Fruit fly (Drosophila melanogaster) whole organism, embryonic: Measurements from ENCODE around the gene CG15643.

Source experiments
- Bteb2 ChIP-seq: fragments of 200-800 bp; sonication (Bioruptor generic); optimal IDR thresholded peaks from 2 replicates; lab custom pipeline; 2016; ENCODE audit warnings: missing biosample characterization, missing genetic modification characterization
- CG11695 ChIP-seq: fragments of 200-800 bp; sonication (Bioruptor generic); IDR thresholded peaks from 3 replicates; pipeline ENCODE4 v1.3.6; 2022; ENCODE audit warnings: missing biosample characterization, missing genetic modification characterization
- CG1233 ChIP-seq: fragments of 200-800 bp; sonication (Bioruptor generic); optimal IDR thresholded peaks from 4 replicates; lab custom pipeline; 2018; ENCODE audit warnings: missing biosample characterization, mild to moderate bottlenecking, missing genetic modification characterization
- CG15073 ChIP-seq: fragments of 200-800 bp; sonication (Bioruptor generic); optimal IDR thresholded peaks from 2 replicates; lab custom pipeline; 2016; ENCODE audit warnings: missing biosample characterization, missing genetic modification characterization
- CG1602 ChIP-seq: fragments of 200-800 bp; sonication (Bioruptor generic); optimal IDR thresholded peaks from 3 replicates; lab custom pipeline; 2016; ENCODE audit warnings: missing biosample characterization, missing genetic modification characterization
- CG1603 ChIP-seq: fragments of 200-800 bp; sonication (Bioruptor generic); optimal IDR thresholded peaks from 2 replicates; lab custom pipeline; 2019; ENCODE audit warnings: missing biosample characterization, mild to moderate bottlenecking, missing genetic modification characterization, moderate library complexity
- CG16863 ChIP-seq: fragments of 200-800 bp; sonication (Bioruptor generic); optimal IDR thresholded peaks from 3 replicates; lab custom pipeline; 2016; ENCODE audit warnings: missing biosample characterization, missing genetic modification characterization
- CG17385 ChIP-seq: fragments of 200-800 bp; sonication (Bioruptor generic); optimal IDR thresholded peaks from 3 replicates; lab custom pipeline; 2018; ENCODE audit warnings: missing biosample characterization, mild to moderate bottlenecking, missing genetic modification characterization
- CG1832 ChIP-seq: fragments of 200-800 bp; sonication (Bioruptor generic); optimal IDR thresholded peaks from 2 replicates; lab custom pipeline; 2017; ENCODE audit warnings: missing biosample characterization, mild to moderate bottlenecking, missing genetic modification characterization, inconsistent platforms
- CG18476 ChIP-seq: fragments of 200-800 bp; sonication (Bioruptor generic); optimal IDR thresholded peaks from 2 replicates; lab custom pipeline; 2016; ENCODE audit warnings: missing biosample characterization, mild to moderate bottlenecking, missing genetic modification characterization
- CG2889 ChIP-seq: fragments of 200-800 bp; sonication (Bioruptor generic); IDR thresholded peaks from 3 replicates; pipeline ENCODE4 v1.3.6; 2022; ENCODE audit warnings: missing biosample characterization, missing genetic modification characterization
- CG30403 ChIP-seq: fragments of 200-800 bp; sonication (Bioruptor generic); optimal IDR thresholded peaks from 3 replicates; lab custom pipeline; 2016; ENCODE audit warnings: missing biosample characterization, missing genetic modification characterization
- CG31441 ChIP-seq: fragments of 200-800 bp; sonication (Bioruptor generic); IDR thresholded peaks from 2 replicates; pipeline ENCODE4 v1.3.6; 2022; ENCODE audit warnings: missing biosample characterization, missing genetic modification characterization
- CG32772 ChIP-seq: fragments of 200-800 bp; sonication (Bioruptor generic); IDR thresholded peaks from 2 replicates; pipeline ENCODE4 v1.3.6; 2022; ENCODE audit warnings: missing biosample characterization, missing genetic modification characterization
- CG33557 ChIP-seq: fragments of 200-800 bp; sonication (Bioruptor generic); optimal IDR thresholded peaks from 2 replicates; lab custom pipeline; 2019; ENCODE audit warnings: missing biosample characterization, mild to moderate bottlenecking, missing genetic modification characterization, moderate library complexity
- CG34422 ChIP-seq: fragments of 200-800 bp; sonication (Bioruptor generic); IDR thresholded peaks from 3 replicates; pipeline ENCODE4 v1.3.6; 2022; ENCODE audit warnings: missing biosample characterization, missing genetic modification characterization
- CG3838 ChIP-seq: fragments of 200-800 bp; sonication (Bioruptor generic); optimal IDR thresholded peaks from 3 replicates; lab custom pipeline; 2016; ENCODE audit warnings: missing biosample characterization, missing genetic modification characterization
- CG3995 ChIP-seq: fragments of 200-800 bp; sonication (Bioruptor generic); optimal IDR thresholded peaks from 3 replicates; lab custom pipeline; 2016; ENCODE audit warnings: missing biosample characterization, missing genetic modification characterization
- CG4617 ChIP-seq: fragments of 200-800 bp; sonication (Bioruptor generic); optimal IDR thresholded peaks from 3 replicates; lab custom pipeline; 2016; ENCODE audit warnings: missing biosample characterization, missing genetic modification characterization, borderline replicate concordance
- CG6175 ChIP-seq: fragments of 200-800 bp; sonication (Bioruptor generic); IDR thresholded peaks from 3 replicates; pipeline ENCODE4 v1.3.6; 2022; ENCODE audit warnings: missing biosample characterization, missing genetic modification characterization
- CG6654 ChIP-seq: fragments of 200-800 bp; sonication (Bioruptor generic); optimal IDR thresholded peaks from 2 replicates; lab custom pipeline; 2017; ENCODE audit warnings: missing biosample characterization, mild to moderate bottlenecking, missing genetic modification characterization
- CG6765 ChIP-seq: fragments of 200-800 bp; sonication (Bioruptor generic); optimal IDR thresholded peaks from 3 replicates; lab custom pipeline; 2017; ENCODE audit warnings: missing biosample characterization, mild to moderate bottlenecking, missing genetic modification characterization
- CG7357 ChIP-seq: fragments of 200-800 bp; sonication (Bioruptor generic); IDR thresholded peaks from 3 replicates; pipeline ENCODE4 v1.3.6; 2022; ENCODE audit warnings: missing biosample characterization, missing genetic modification characterization
- CG8388 ChIP-seq: fragments of 200-800 bp; sonication (Bioruptor generic); optimal IDR thresholded peaks from 2 replicates; lab custom pipeline; 2019; ENCODE audit warnings: missing biosample characterization, mild to moderate bottlenecking, missing genetic modification characterization, moderate library complexity
- D19A ChIP-seq: fragments of 200-800 bp; optimal IDR thresholded peaks from 3 replicates; lab custom pipeline; 2019; ENCODE audit warnings: missing biosample characterization, mild to moderate bottlenecking, missing genetic modification characterization, moderate library complexity
- Doc2 ChIP-seq: fragments of 200-800 bp; sonication (Bioruptor generic); IDR thresholded peaks from 2 replicates; pipeline ENCODE4 v1.3.6; 2022; ENCODE audit warnings: missing biosample characterization, missing genetic modification characterization
- Ets65A ChIP-seq: fragments of 200-800 bp; sonication (Bioruptor generic); peaks from one replicate; lab custom pipeline; 2016; ENCODE audit warnings: missing biosample characterization, missing genetic modification characterization
- H15 ChIP-seq: fragments of 200-800 bp; sonication (Bioruptor generic); IDR thresholded peaks from 3 replicates; pipeline ENCODE4 v1.3.6; 2022; ENCODE audit warnings: missing biosample characterization, missing genetic modification characterization
- Lpt ChIP-seq: fragments of >200 bp; optimal IDR thresholded peaks from 2 replicates; lab custom pipeline; 2018; ENCODE audit warnings: missing biosample characterization, missing genetic modification characterization
- Pdp1 ChIP-seq, 2 experiments: fragments of 200-800 bp; sonication (Bioruptor generic); optimal IDR thresholded peaks; 3 replicates each; lab custom pipeline; 2016; ENCODE audit warnings: missing biosample characterization in 2 of 2, missing genetic modification characterization in 2 of 2, mild to moderate bottlenecking in 1 of 2, moderate library complexity in 1 of 2
- Ssrp ChIP-seq: fragments of 200-800 bp; sonication (Bioruptor generic); optimal IDR thresholded peaks from 2 replicates; lab custom pipeline; 2018; ENCODE audit warnings: missing biosample characterization, mild to moderate bottlenecking, missing genetic modification characterization, moderate library complexity
- Xbp1 ChIP-seq: fragments of 200-800 bp; sonication (Bioruptor generic); optimal IDR thresholded peaks from 3 replicates; lab custom pipeline; 2016; ENCODE audit warnings: missing biosample characterization, mild to moderate bottlenecking, missing genetic modification characterization
- YL-1 ChIP-seq: fragments of 200-800 bp; sonication (Bioruptor generic); optimal IDR thresholded peaks from 3 replicates; lab custom pipeline; 2017; ENCODE audit warnings: missing biosample characterization, mild to moderate bottlenecking, missing genetic modification characterization
- ap ChIP-seq: fragments of 200-800 bp; sonication (Bioruptor generic); IDR thresholded peaks from 2 replicates; pipeline ENCODE4 v1.3.6; 2022; ENCODE audit warnings: missing biosample characterization, missing genetic modification characterization
- ash1 ChIP-seq: fragments of 200-800 bp; sonication (Bioruptor generic); optimal IDR thresholded peaks from 2 replicates; lab custom pipeline; 2018; ENCODE audit warnings: missing biosample characterization, mild to moderate bottlenecking, missing genetic modification characterization
- bbx ChIP-seq: fragments of 200-800 bp; sonication (Bioruptor generic); IDR thresholded peaks from 2 replicates; pipeline ENCODE4 v1.3.6; 2022; ENCODE audit warnings: missing biosample characterization, missing genetic modification characterization; ENCODE audit not compliant: partially characterized antibody
- bigmax ChIP-seq: fragments of 200-800 bp; sonication (Bioruptor generic); optimal IDR thresholded peaks from 2 replicates; lab custom pipeline; 2018; ENCODE audit warnings: missing biosample characterization, mild to moderate bottlenecking, missing genetic modification characterization
- da ChIP-seq: fragments of 200-800 bp; sonication (Bioruptor generic); optimal IDR thresholded peaks from 2 replicates; lab custom pipeline; 2016; ENCODE audit warnings: missing biosample characterization, missing genetic modification characterization
- dysf ChIP-seq: fragments of 200-800 bp; sonication (Bioruptor generic); IDR thresholded peaks from 3 replicates; pipeline ENCODE4 v1.3.6; 2022; ENCODE audit warnings: missing biosample characterization, missing genetic modification characterization
- fd64A ChIP-seq: fragments of 200-800 bp; sonication (Bioruptor generic); optimal IDR thresholded peaks from 3 replicates; lab custom pipeline; 2018; ENCODE audit warnings: missing biosample characterization, mild to moderate bottlenecking, missing genetic modification characterization
- fu2 ChIP-seq: fragments of 200-800 bp; sonication (Bioruptor generic); optimal IDR thresholded peaks from 2 replicates; lab custom pipeline; 2016; ENCODE audit warnings: missing biosample characterization, missing genetic modification characterization
- gcm2 ChIP-seq: fragments of 200-800 bp; sonication (Bioruptor generic); optimal IDR thresholded peaks from 2 replicates; lab custom pipeline; 2016; ENCODE audit warnings: missing biosample characterization, missing genetic modification characterization
- gfzf ChIP-seq: fragments of 200-800 bp; sonication (Bioruptor generic); optimal IDR thresholded peaks from 2 replicates; lab custom pipeline; 2016; ENCODE audit warnings: missing biosample characterization, mild to moderate bottlenecking, missing genetic modification characterization, moderate library complexity
- ham ChIP-seq: fragments of 200-800 bp; sonication (Bioruptor generic); IDR thresholded peaks from 2 replicates; pipeline ENCODE4 v1.3.6; 2022; ENCODE audit warnings: missing biosample characterization, missing genetic modification characterization
- her ChIP-seq: fragments of 200-800 bp; sonication (Bioruptor generic); optimal IDR thresholded peaks from 2 replicates; lab custom pipeline; 2016; ENCODE audit warnings: missing biosample characterization, missing genetic modification characterization
- lilli ChIP-seq: fragments of 200-800 bp; sonication (Bioruptor generic); optimal IDR thresholded peaks from 3 replicates; lab custom pipeline; 2016; ENCODE audit warnings: missing biosample characterization, missing genetic modification characterization
- pros ChIP-seq: fragments of 200-800 bp; sonication (Bioruptor generic); optimal IDR thresholded peaks from 3 replicates; lab custom pipeline; 2019; ENCODE audit warnings: missing biosample characterization, mild to moderate bottlenecking, missing genetic modification characterization, moderate library complexity
- scrt ChIP-seq: fragments of 200-800 bp; sonication (Bioruptor generic); optimal IDR thresholded peaks from 2 replicates; lab custom pipeline; 2018; ENCODE audit warnings: missing biosample characterization, mild to moderate bottlenecking, missing genetic modification characterization, moderate library complexity
- sens-2 ChIP-seq: fragments of 200-800 bp; sonication (Bioruptor generic); IDR thresholded peaks from 2 replicates; pipeline ENCODE4 v1.3.6; 2022; ENCODE audit warnings: missing biosample characterization, missing genetic modification characterization
- sisA ChIP-seq: fragments of 200-800 bp; sonication (Bioruptor generic); IDR thresholded peaks from 2 replicates; pipeline ENCODE4 v1.3.6; 2022; ENCODE audit warnings: missing biosample characterization, missing genetic modification characterization
- slou ChIP-seq: fragments of 200-800 bp; sonication (Bioruptor generic); optimal IDR thresholded peaks from 3 replicates; lab custom pipeline; 2016; ENCODE audit warnings: missing biosample characterization, missing genetic modification characterization
- tup ChIP-seq: fragments of 200-800 bp; sonication (Bioruptor generic); optimal IDR thresholded peaks from 2 replicates; lab custom pipeline; 2016; ENCODE audit warnings: missing biosample characterization, mild to moderate bottlenecking, missing genetic modification characterization, moderate library complexity

Gene CG15643

DNA sequence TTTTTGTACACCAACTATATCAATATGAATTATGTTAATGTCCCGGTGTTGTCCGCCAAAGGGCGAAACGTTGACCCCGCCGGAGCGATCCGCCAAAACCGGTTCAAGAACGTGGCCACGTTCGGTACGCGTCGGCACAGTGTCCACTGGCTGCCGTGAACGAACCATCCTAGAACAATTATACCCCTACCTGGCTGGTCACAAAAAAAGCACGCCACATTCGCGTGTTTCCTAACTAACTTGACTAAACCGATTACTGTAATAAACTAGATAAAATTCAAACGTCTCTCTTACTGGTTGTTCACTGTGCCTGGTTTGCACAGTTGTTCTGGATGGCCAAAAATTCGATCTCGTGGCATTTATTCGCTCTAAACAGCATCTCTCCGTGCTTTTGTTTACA lies 7.6 kb upstream of the CG15643 start (continued):
- TF ChIP-seq dysf (GFP tag; lab: Robert Waterston, UW) (peak; percentile 96), D19A (tag; lab: Kevin White, UChicago) (peak; percentile 80), CG8388 (GFP tag; lab: Kevin White, UChicago) (peak; percentile 79), bbx (GFP tag; lab: Robert Waterston, UW) (no peak), tup (GFP tag; lab: Kevin White, UChicago) (peak; percentile 82), CG3838 (GFP tag; lab: Kevin White, UChicago) (peak; percentile 48), Xbp1 (peak; percentile 92), CG30403 (peak; percentile 88), slou (GFP tag; lab: Kevin White, UChicago) (peak; percentile 77), CG11695 (GFP tag; lab: Robert Waterston, UW) (peak; percentile 86), CG34422 (GFP tag; lab: Robert Waterston, UW) (peak; percentile 94), pros (GFP tag; lab: Kevin White, UChicago) (no peak), Pdp1 (GFP tag; optimal IDR thresholded peaks at IDR 0.05; lab: Kevin White, UChicago) (peak; percentile 89 to 93), CG2889 (peak; percentile 89), gfzf (GFP tag; lab: Kevin White, UChicago) (peak; percentile 5), CG1832 (no peak), CG16863 (GFP tag; lab: Kevin White, UChicago) (peak; percentile 91), bigmax (GFP tag; lab: Kevin White, UChicago) (peak; percentile 34), scrt (GFP tag; lab: Kevin White, UChicago) (no peak), CG33557 (GFP tag; lab: Kevin White, UChicago) (peak; percentile 81), H15 (GFP tag; lab: Robert Waterston, UW) (peak; percentile 90), gcm2 (peak; percentile 77), YL-1 (GFP tag; lab: Kevin White, UChicago) (peak; percentile 59), her (GFP tag; lab: Kevin White, UChicago) (peak; percentile 94), CG6654 (peak; percentile 77), Ets65A (GFP tag; lab: Kevin White, UChicago) (peak; percentile 97), CG15073 (GFP tag; lab: Kevin White, UChicago) (peak; percentile 23), CG18476 (GFP tag; lab: Kevin White, UChicago) (peak; percentile 81), CG6765 (GFP tag; lab: Kevin White, UChicago) (peak; percentile 77), sisA (peak; percentile 92), da (GFP tag; lab: Kevin White, UChicago) (peak; percentile 62), lilli (GFP tag; lab: Kevin White, UChicago) (peak; percentile 97), CG17385 (peak; percentile 87), sens-2 (GFP tag; lab: Robert Waterston, UW) (peak; percentile 76), ap (peak; percentile 87), CG1602 (GFP tag; lab: Kevin White, UChicago) (peak; percentile 84), CG32772 (GFP tag; lab: Robert Waterston, UW) (peak; percentile 91), CG3995 (peak; percentile 74), CG31441 (GFP tag; lab: Robert Waterston, UW) (peak; percentile 84), CG6175 (GFP tag; lab: Robert Waterston, UW) (peak; percentile 91), ash1 (GFP tag; lab: Kevin White, UChicago) (peak; percentile 72), Lpt (GFP tag; lab: Kevin White, UChicago) (no peak), Ssrp (peak; percentile 83), CG4617 (GFP tag; lab: Kevin White, UChicago) (peak; percentile 70), Doc2 (GFP tag; lab: Robert Waterston, UW) (peak; percentile 38; the same call in 1 of the 2 replicates), fu2 (GFP tag; lab: Kevin White, UChicago) (peak; percentile 83), CG1603 (tag; lab: Kevin White, UChicago) (peak; percentile 94), CG1233 (GFP tag; lab: Kevin White, UChicago) (peak; percentile 92), ham (GFP tag; lab: Robert Waterston, UW) (peak; percentile 69), CG7357 (peak; percentile 87), Bteb2 (peak; percentile 90), fd64A (peak; percentile 79)
